Worm (Caenorhabditis elegans): ENCODE measurements around the gene rab-33.
A peak's percentile ranks its signal among the peaks of the same experiment; 100 is the strongest.

The rab-33 gene

DNA sequence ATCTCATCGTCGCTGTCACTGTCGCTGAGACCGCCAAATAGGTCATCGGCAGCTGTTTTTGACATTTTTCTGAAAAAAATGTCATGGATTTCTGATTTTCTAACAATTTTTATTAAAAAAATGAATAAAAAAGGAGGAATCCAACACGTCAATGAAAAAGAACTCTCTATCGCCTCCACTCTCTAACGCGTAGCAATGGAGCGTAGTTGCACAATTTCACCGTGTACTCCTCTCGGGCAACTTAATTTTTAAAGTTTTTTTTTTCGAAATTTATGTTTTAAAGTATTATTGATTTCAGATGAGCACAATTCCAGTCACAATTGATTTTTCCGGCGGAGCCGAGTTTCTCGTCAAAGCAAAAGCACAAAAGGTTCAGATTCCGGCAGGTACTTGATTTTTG is 1.5 kb upstream of the rab-33 start, which contains the start of the genes taf-11.3 and urm-1 (continued):
- TF ChIP-seq mdl-1 (tag; optimal IDR thresholded peaks at IDR 0.05) (peak in 1 of 2 experiments; percentile 17), grh-1 (GFP tag; IDR thresholded peaks at IDR 0.05) (no peak), nhr-76 (tag; optimal IDR thresholded peaks at IDR 0.05) (no peak), fkh-4 (tag; optimal IDR thresholded peaks at IDR 0.05; ENCODE audit: borderline replicate concordance) (no peak), nhr-28 (tag; optimal IDR thresholded peaks at IDR 0.05) (no peak), sup-37 (GFP tag; optimal IDR thresholded peaks at IDR 0.05) (no peak), nhr-237 (tag; optimal IDR thresholded peaks at IDR 0.05) (peak; percentile 32), unc-98 (GFP tag; IDR thresholded peaks at IDR 0.05) (no peak), jun-1 (tag; optimal IDR thresholded peaks at IDR 0.05) (no peak), hpl-2 (GFP tag; optimal IDR thresholded peaks at IDR 0.05) (no peak), fos-1 (tag; optimal IDR thresholded peaks at IDR 0.05) (peak; percentile 39), tlp-1 (tag; optimal IDR thresholded peaks at IDR 0.05) (no peak), pax-3 (tag; optimal IDR thresholded peaks at IDR 0.05) (peak; percentile 31), F16B12.6 (tag; optimal IDR thresholded peaks at IDR 0.05) (peak; percentile 53), nhr-77 (tag; optimal IDR thresholded peaks at IDR 0.05) (peak; percentile 27), unc-30 (tag; optimal IDR thresholded peaks at IDR 0.05) (no peak), efl-3 (GFP tag; optimal IDR thresholded peaks at IDR 0.05) (no peak), irx-1 (tag; optimal IDR thresholded peaks at IDR 0.05) (peak; percentile 47), isw-1 (GFP tag; IDR thresholded peaks at IDR 0.05) (peak; percentile 54), lir-3 (tag; optimal IDR thresholded peaks at IDR 0.05; ENCODE audit: poor library complexity) (no peak), fkh-10 (GFP tag; optimal IDR thresholded peaks at IDR 0.05) (no peak), dsc-1 (tag; optimal IDR thresholded peaks at IDR 0.05) (peak; percentile 80), sptf-1 (tag; optimal IDR thresholded peaks at IDR 0.05) (no peak), ceh-8 (GFP tag; optimal IDR thresholded peaks at IDR 0.05) (no peak), mab-9 (GFP tag; IDR thresholded peaks at IDR 0.05) (no peak), C34B4.2 (tag; optimal IDR thresholded peaks at IDR 0.05) (no peak), snu-23 (GFP tag; optimal IDR thresholded peaks at IDR 0.05) (peak; percentile 93), zip-4 (GFP tag; optimal IDR thresholded peaks at IDR 0.05) (no peak), snpc-4 (tag; optimal IDR thresholded peaks at IDR 0.05) (peak; percentile 64), lin-39 (tag; optimal IDR thresholded peaks at IDR 0.05) (no peak), mep-1 (tag; optimal IDR thresholded peaks at IDR 0.05) (peak; percentile 88), nhr-84 (tag; optimal IDR thresholded peaks at IDR 0.05) (no peak), skn-1 (tag; optimal IDR thresholded peaks at IDR 0.05) (peak; percentile 78), ceh-63 (GFP tag; optimal IDR thresholded peaks at IDR 0.05) (no peak), lin-15B (tag; optimal IDR thresholded peaks at IDR 0.05) (peak; percentile 88), aha-1 (tag; optimal IDR thresholded peaks at IDR 0.05) (no peak)

DNA sequence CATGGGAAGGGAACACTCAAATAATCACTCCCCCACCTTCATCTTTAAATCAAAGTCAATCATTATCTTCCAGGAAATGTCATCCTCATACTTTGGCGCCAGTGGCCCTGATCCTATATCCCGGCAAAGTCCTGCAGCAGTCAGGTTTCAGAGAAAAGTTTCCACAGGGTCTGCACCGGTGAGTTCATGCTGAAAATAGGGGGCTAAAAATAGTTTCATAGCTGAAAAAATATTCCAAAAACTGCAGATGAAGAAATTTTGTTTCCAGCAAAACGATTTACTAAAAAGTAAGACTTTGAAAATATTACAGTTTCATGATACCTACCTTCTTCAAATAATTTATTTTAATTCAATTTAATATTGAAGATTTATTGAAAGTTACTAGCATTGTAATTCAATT is 15.6 kb downstream of the rab-33 start, which contains the start of gene ptr-25:
Gene ptr-25, plus strand, starts transcription at position 73 of the 400 bp plus-strand sequence.
- TF ChIP-seq efl-1 (optimal IDR thresholded peaks at IDR 0.05) (no peak), efl-1 (GFP tag; optimal IDR thresholded peaks at IDR 0.05 in 1 of 2) (peak in 1 of 2 experiments; percentile 75), sup-37 (GFP tag; optimal IDR thresholded peaks at IDR 0.05) (no peak), nhr-20 (tag; optimal IDR thresholded peaks at IDR 0.05) (no peak), nhr-19 (GFP tag; conservative IDR thresholded peaks at IDR 0.05) (no peak), rnt-1 (tag; optimal IDR thresholded peaks at IDR 0.05) (no peak), elt-3 (tag; optimal IDR thresholded peaks at IDR 0.05) (no peak), F16B12.6 (tag; optimal IDR thresholded peaks at IDR 0.05) (no peak)

DNA sequence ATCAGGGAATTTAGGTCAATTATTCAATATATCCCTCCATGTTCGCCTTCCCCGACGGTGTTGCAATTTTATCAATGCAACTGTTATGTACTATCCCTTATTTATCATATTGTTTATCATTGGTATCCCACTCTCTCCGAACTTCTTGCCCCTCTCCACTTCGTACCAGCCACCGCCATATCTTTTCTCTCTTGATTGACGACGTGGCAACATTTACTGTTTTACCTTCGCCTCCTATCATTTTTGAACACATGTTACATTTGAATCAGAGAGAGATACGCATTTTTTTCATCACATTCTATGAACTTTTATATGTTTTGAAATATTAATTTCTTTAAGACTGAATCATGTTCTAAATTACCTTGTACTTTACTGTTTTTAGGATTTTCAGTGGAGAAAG is 17.2 kb downstream of the rab-33 start:
- TF ChIP-seq nhr-20 (tag; optimal IDR thresholded peaks at IDR 0.05) (no peak), nhr-19 (GFP tag; conservative IDR thresholded peaks at IDR 0.05) (no peak), blmp-1 (tag; optimal IDR thresholded peaks at IDR 0.05) (peak; percentile 78), fkh-8 (tag; optimal IDR thresholded peaks at IDR 0.05) (no peak), unc-130 (tag; optimal IDR thresholded peaks at IDR 0.05) (no peak), ztf-4 (tag; optimal IDR thresholded peaks at IDR 0.05) (no peak), dpl-1 (GFP tag; optimal IDR thresholded peaks at IDR 0.05) (no peak), elt-3 (tag; optimal IDR thresholded peaks at IDR 0.05) (peak in 4 of 6 experiments; percentile 14 to 61 (median 52)), nhr-85 (tag) (peak; percentile 36), swsn-7 (tag; optimal IDR thresholded peaks at IDR 0.05) (no peak), xbp-1 (tag; optimal IDR thresholded peaks at IDR 0.05) (no peak), ceh-90 (tag; optimal IDR thresholded peaks at IDR 0.05) (no peak), efl-1 (optimal IDR thresholded peaks at IDR 0.05) (no peak), efl-1 (GFP tag; optimal IDR thresholded peaks at IDR 0.05 in 1 of 2) (peak in 1 of 2 experiments; percentile 40)

Data from whole organism, L1 larva.